Fruit fly (Drosophila melanogaster): Measurements from ENCODE around the gene Pect.

Gene Pect

DNA sequence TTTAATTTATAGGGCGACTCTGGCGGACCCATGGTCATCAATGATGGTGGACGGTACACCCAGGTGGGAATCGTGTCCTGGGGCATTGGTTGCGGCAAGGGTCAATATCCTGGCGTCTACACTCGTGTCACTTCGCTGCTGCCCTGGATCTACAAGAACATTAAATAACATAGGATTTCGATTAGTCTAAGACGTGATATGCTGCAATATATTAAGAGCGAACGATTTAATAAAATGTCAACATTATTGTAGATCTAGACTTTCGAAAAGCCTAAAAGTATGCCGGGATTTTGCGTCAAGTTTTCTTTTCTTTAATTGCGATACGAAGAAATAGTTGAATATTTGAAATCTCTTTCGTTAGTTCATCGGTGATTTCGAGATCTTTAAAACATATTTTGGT, 53.6 kb downstream of the Pect start, which contains the start of gene Naa20B:
TSS of gene Naa20B (plus strand) at position 301 of the 400 bp plus-strand sequence.
- no peak for TF ChIP-seq CG8119 (GFP tag; IDR thresholded peaks at IDR 0.05)
- no peak for TF ChIP-seq Hr39 (GFP tag; optimal IDR thresholded peaks at IDR 0.05)
- TF ChIP-seq CG34406 (GFP tag; optimal IDR thresholded peaks at IDR 0.05), result no peak
- no peak for TF ChIP-seq CG9139 (GFP tag; optimal IDR thresholded peaks at IDR 0.05)
- no peak for TF ChIP-seq fd85E (GFP tag; optimal IDR thresholded peaks at IDR 0.05)
- no peak for TF ChIP-seq OdsH (GFP tag; optimal IDR thresholded peaks at IDR 0.05)
- TF ChIP-seq CG10631 (GFP tag; optimal IDR thresholded peaks at IDR 0.05), result no peak
- no peak for TF ChIP-seq CG16779 (tag; optimal IDR thresholded peaks at IDR 0.05)
- no peak for TF ChIP-seq eg (GFP tag; IDR thresholded peaks at IDR 0.05)
- no peak for TF ChIP-seq CG10669 (GFP tag; optimal IDR thresholded peaks at IDR 0.05)
- TF ChIP-seq esn (GFP tag; optimal IDR thresholded peaks at IDR 0.05), result no peak
- no peak for TF ChIP-seq CG3032 (tag; optimal IDR thresholded peaks at IDR 0.05)

dm6 chr2L:13258702-13259101, 55.1 kb downstream of the Pect start:
- no peak for TF ChIP-seq fd85E (GFP tag; optimal IDR thresholded peaks at IDR 0.05)
- TF ChIP-seq CG6163 (GFP tag; IDR thresholded peaks at IDR 0.05), result peak; percentile 53; the same call in 1 of the 3 replicates
- no peak for TF ChIP-seq CG16779 (tag; optimal IDR thresholded peaks at IDR 0.05)
- no peak for TF ChIP-seq topi (GFP tag; optimal IDR thresholded peaks at IDR 0.05)
- peak; percentile 35 for TF ChIP-seq OdsH (GFP tag; optimal IDR thresholded peaks at IDR 0.05)
- peak; percentile 18 for TF ChIP-seq Met (GFP tag; optimal IDR thresholded peaks at IDR 0.05)
- TF ChIP-seq Hr38 (GFP tag; optimal IDR thresholded peaks at IDR 0.05), result no peak
- TF ChIP-seq cyc (GFP tag; optimal IDR thresholded peaks at IDR 0.05), result no peak
- TF ChIP-seq CG15336 (GFP tag; IDR thresholded peaks at IDR 0.05), result peak; percentile 66
- peak; percentile 21 for TF ChIP-seq CG10631 (GFP tag; optimal IDR thresholded peaks at IDR 0.05)
- peak; percentile 29 for TF ChIP-seq Hr4 (GFP tag; optimal IDR thresholded peaks at IDR 0.05)
- no peak for TF ChIP-seq Hr39 (GFP tag; optimal IDR thresholded peaks at IDR 0.05)
- TF ChIP-seq Lpt (GFP tag; optimal IDR thresholded peaks at IDR 0.05), result peak; percentile 18
- TF ChIP-seq CG6276 (GFP tag; optimal IDR thresholded peaks at IDR 0.05), result peak; percentile 52
- no peak for TF ChIP-seq Blimp-1 (GFP tag; optimal IDR thresholded peaks at IDR 0.05)
- no peak for TF ChIP-seq fd59A (GFP tag; optimal IDR thresholded peaks at IDR 0.05)
- peak; percentile 32 for TF ChIP-seq pdm3 (GFP tag; optimal IDR thresholded peaks at IDR 0.05)
- peak; percentile 60; the same call in 2 of the 3 replicates for TF ChIP-seq CG8119 (GFP tag; IDR thresholded peaks at IDR 0.05)
- no peak for TF ChIP-seq CG11762 (GFP tag; optimal IDR thresholded peaks at IDR 0.05; ENCODE audit: insufficient read depth)
- TF ChIP-seq vri (GFP tag; optimal IDR thresholded peaks at IDR 0.05), result no peak
- TF ChIP-seq Sox15 (GFP tag; optimal IDR thresholded peaks at IDR 0.05), result no peak
- TF ChIP-seq lz (GFP tag; optimal IDR thresholded peaks at IDR 0.05), result no peak
- TF ChIP-seq CG6808 (GFP tag; optimal IDR thresholded peaks at IDR 0.05), result no peak
- TF ChIP-seq CG31627 (GFP tag; optimal IDR thresholded peaks at IDR 0.05), result no peak
- peak; percentile 42 for TF ChIP-seq CG3919 (GFP tag; optimal IDR thresholded peaks at IDR 0.05)
- TF ChIP-seq CG8632 (GFP tag; optimal IDR thresholded peaks at IDR 0.05), result no peak
- TF ChIP-seq Smox (GFP tag; optimal IDR thresholded peaks at IDR 0.05), result no peak
- TF ChIP-seq acj6 (GFP tag; optimal IDR thresholded peaks at IDR 0.05), result no peak
- peak; percentile 82 for TF ChIP-seq Eip78C (GFP tag)
- no peak for TF ChIP-seq CG1621 (tag; optimal IDR thresholded peaks at IDR 0.05)
- TF ChIP-seq Sox14 (GFP tag; optimal IDR thresholded peaks at IDR 0.05), result no peak
- peak; percentile 22 for TF ChIP-seq net (GFP tag; optimal IDR thresholded peaks at IDR 0.05)
- no peak for TF ChIP-seq CG11294 (GFP tag; IDR thresholded peaks at IDR 0.05)
- TF ChIP-seq CG32006 (GFP tag; optimal IDR thresholded peaks at IDR 0.05), result peak; percentile 24
- no peak for TF ChIP-seq CG9139 (GFP tag; optimal IDR thresholded peaks at IDR 0.05)
- TF ChIP-seq Gug (GFP tag; IDR thresholded peaks at IDR 0.05), result no peak
- TF ChIP-seq esn (GFP tag; optimal IDR thresholded peaks at IDR 0.05), result no peak
- TF ChIP-seq achi (GFP tag; optimal IDR thresholded peaks at IDR 0.05), result peak; percentile 48
- TF ChIP-seq CG6792 (GFP tag; optimal IDR thresholded peaks at IDR 0.05), result no peak
